Fruit fly (Drosophila melanogaster) whole organism: ENCODE measurements around the gene Kyat.
A peak's percentile ranks its signal among the peaks of the same experiment; 100 is the strongest.

Experiments
- CG8478 ChIP-seq: fragments of >200 bp; optimal IDR thresholded peaks from 2 replicates; lab custom pipeline; 2018; ENCODE audit warnings: inconsistent platforms
- Dll ChIP-seq: fragments of >200 bp; optimal IDR thresholded peaks from 2 replicates; lab custom pipeline; 2017
- EcR ChIP-seq, 2 experiments: fragments of >200 bp; optimal IDR thresholded peaks; 2 replicates each; lab custom pipeline; 2017; ENCODE audit warnings: missing biosample characterization in 2 of 2, missing genetic modification characterization in 2 of 2, missing genetic modification reagents in 2 of 2
- pan ChIP-seq: fragments of >200 bp; optimal IDR thresholded peaks from 2 replicates; lab custom pipeline; 2017
- psq ChIP-seq: fragments of >200 bp; optimal IDR thresholded peaks from 2 replicates; lab custom pipeline; 2017
- usp ChIP-seq: fragments of >200 bp; optimal IDR thresholded peaks from 2 replicates; lab custom pipeline; 2017; ENCODE audit warnings: missing biosample characterization, missing genetic modification characterization, mixed read lengths

Kyat gene

dm6 chr3R:11850917-11851897 is 28.9 kb upstream of the Kyat start:
- TF ChIP-seq CG8478 (lab: Kevin White, UChicago) (no peak), EcR (GFP tag; optimal IDR thresholded peaks at IDR 0.05; lab: Kevin White, UChicago) (peak in 1 of 2 experiments; percentile 86), psq (lab: Kevin White, UChicago) (no peak), usp (GFP tag; lab: Kevin White, UChicago) (no peak)

- TF ChIP-seq Dll (lab: Kevin White, UChicago) = no peak
- TF ChIP-seq pan (lab: Kevin White, UChicago) = no peak
- TF ChIP-seq usp (GFP tag; lab: Kevin White, UChicago) = no peak
- no peak for TF ChIP-seq psq (lab: Kevin White, UChicago)
- TF ChIP-seq EcR (GFP tag; optimal IDR thresholded peaks at IDR 0.05; lab: Kevin White, UChicago) = no peak
- TF ChIP-seq CG8478 (lab: Kevin White, UChicago) = no peak
Observed at dm6 chr3R:11849378-11850249, 27.3 kb upstream of the Kyat start.

dm6 chr3R:11847379-11847778 is 25.1 kb upstream of the Kyat start:
- TF ChIP-seq EcR (GFP tag; optimal IDR thresholded peaks at IDR 0.05; lab: Kevin White, UChicago) (no peak), psq (lab: Kevin White, UChicago) (no peak), usp (GFP tag; lab: Kevin White, UChicago) (no peak)

- TF ChIP-seq pan (lab: Kevin White, UChicago) (no peak), Dll (lab: Kevin White, UChicago) (no peak), usp (GFP tag; lab: Kevin White, UChicago) (no peak), CG8478 (lab: Kevin White, UChicago) (no peak), EcR (GFP tag; optimal IDR thresholded peaks at IDR 0.05; lab: Kevin White, UChicago) (no peak), psq (lab: Kevin White, UChicago) (no peak)
Observed at dm6 chr3R:11833406-11833805, 11.1 kb upstream of the Kyat start.

dm6 chr3R:11830757-11831586 is 8.7 kb upstream of the Kyat start:
- TF ChIP-seq psq (lab: Kevin White, UChicago) (no peak), pan (lab: Kevin White, UChicago) (no peak), CG8478 (lab: Kevin White, UChicago) (no peak), usp (GFP tag; lab: Kevin White, UChicago) (no peak), EcR (GFP tag; optimal IDR thresholded peaks at IDR 0.05; lab: Kevin White, UChicago) (no peak), Dll (lab: Kevin White, UChicago) (no peak)

dm6 chr3R:11821800-11822199 is 493 bp downstream of the Kyat start:
- TF ChIP-seq Dll (lab: Kevin White, UChicago) = no peak

dm6 chr3R:11820148-11820547 is 2.1 kb downstream of the Kyat start:
- TF ChIP-seq EcR (GFP tag; optimal IDR thresholded peaks at IDR 0.05; lab: Kevin White, UChicago) (no peak), psq (lab: Kevin White, UChicago) (no peak), pan (lab: Kevin White, UChicago) (no peak), Dll (lab: Kevin White, UChicago) (no peak)

- TF ChIP-seq pan (lab: Kevin White, UChicago) (no peak), usp (GFP tag; lab: Kevin White, UChicago) (no peak), Dll (lab: Kevin White, UChicago) (no peak), EcR (GFP tag; optimal IDR thresholded peaks at IDR 0.05; lab: Kevin White, UChicago) (no peak), psq (lab: Kevin White, UChicago) (no peak), CG8478 (lab: Kevin White, UChicago) (no peak)
Observed at dm6 chr3R:11819640-11819979, 2.7 kb downstream of the Kyat start.

- TF ChIP-seq usp (GFP tag; lab: Kevin White, UChicago) = no peak
Observed at dm6 chr3R:11818930-11819639, 3.2 kb downstream of the Kyat start, which contains the start of the genes COX5A and glo. COX5A (plus strand) TSS chr3R:11819359. glo (minus strand) TSS chr3R:11819420.

dm6 chr3R:11812881-11813466 is 9.3 kb downstream of the Kyat start, which contains the start of gene ClC-a:
ClC-a (minus strand) TSS chr3R:11813207.
- no peak for TF ChIP-seq CG8478 (lab: Kevin White, UChicago)
- no peak for TF ChIP-seq pan (lab: Kevin White, UChicago)
- no peak for TF ChIP-seq usp (GFP tag; lab: Kevin White, UChicago)
- no peak for TF ChIP-seq Dll (lab: Kevin White, UChicago)
- no peak for TF ChIP-seq EcR (GFP tag; optimal IDR thresholded peaks at IDR 0.05; lab: Kevin White, UChicago)
- no peak for TF ChIP-seq psq (lab: Kevin White, UChicago)
